Worm (Caenorhabditis elegans): Measurements from ENCODE around the gene xpf-1.

xpf-1 gene

DNA sequence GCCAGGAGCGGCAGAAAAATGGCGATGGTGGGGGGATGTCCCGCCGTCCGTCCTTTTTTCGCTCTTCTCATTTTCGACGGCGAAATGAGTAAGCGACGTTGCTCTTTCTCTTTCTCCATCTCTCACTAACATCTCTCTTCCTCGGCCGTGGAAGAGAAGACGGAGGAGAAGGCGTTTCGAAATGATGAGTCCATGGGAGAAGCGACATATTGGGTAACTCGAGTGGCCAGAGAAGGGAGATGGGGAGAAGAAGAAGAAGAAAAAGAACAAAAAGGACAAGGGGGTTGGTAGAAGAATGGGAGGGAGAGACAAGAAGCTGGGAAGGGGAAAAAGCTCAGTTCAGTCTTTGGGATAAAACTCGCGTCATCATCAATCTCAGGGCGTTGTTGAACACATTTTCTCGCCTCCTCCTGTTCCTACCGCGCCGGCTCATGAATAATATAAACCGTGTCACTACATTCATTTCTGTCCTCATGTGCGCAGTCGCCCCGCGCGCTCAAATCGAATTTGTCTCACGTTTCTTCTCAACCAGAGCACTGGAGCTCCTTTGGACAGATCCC, 55.7 kb downstream of the xpf-1 start:
- no peak for TF ChIP-seq unc-62 (GFP tag; optimal IDR thresholded peaks at IDR 0.05)

DNA sequence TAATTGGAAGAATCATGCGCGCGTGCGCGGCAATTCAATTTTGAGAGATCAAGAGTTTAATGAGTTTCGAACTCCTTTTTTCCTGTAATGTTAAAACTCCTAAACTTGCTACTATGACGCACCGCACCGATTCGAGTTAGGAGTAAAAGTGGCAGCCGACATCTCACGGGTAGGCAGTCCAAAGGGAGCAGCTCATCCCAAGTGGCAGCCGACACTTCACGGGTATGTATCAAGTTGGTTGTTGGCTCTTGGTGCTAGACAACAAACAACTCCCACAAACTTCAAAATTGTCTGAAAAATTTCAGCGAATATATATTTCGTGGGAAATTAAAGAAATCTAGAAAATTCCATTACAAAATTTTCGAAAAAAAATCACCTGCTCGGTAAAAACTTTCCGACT, 57.2 kb downstream of the xpf-1 start:
- TF ChIP-seq unc-62 (GFP tag; optimal IDR thresholded peaks at IDR 0.05): no peak

All from whole organism, dauer.